In genomic region chrV:13416076-13416475, ce11 we compare ENCODE assay signal across 4 worm cellular contexts.
A peak's percentile ranks its signal among the peaks of the same experiment; 100 is the strongest.
TF ChIP-seq lines count a peak whose summit lies in the region.

No protein-coding gene starts in this region.

TF ChIP-seq in whole organism, L1 larva, 84 proteins besides CTCF, POLR2A, EP300 and RAD21:
- peak; percentile 17 for TF ChIP-seq ztf-4 (tag; optimal IDR thresholded peaks at IDR 0.05; lab: Kevin White, UChicago)
- no peak for TF ChIP-seq ces-1 (GFP tag; optimal IDR thresholded peaks at IDR 0.05; lab: Kevin White, UChicago)
- no peak for TF ChIP-seq alr-1 (tag; optimal IDR thresholded peaks at IDR 0.05; lab: Kevin White, UChicago; ENCODE audit: borderline replicate concordance)
- no peak for TF ChIP-seq nhr-19 (GFP tag; conservative IDR thresholded peaks at IDR 0.05; lab: Robert Waterston, UW)
TF ChIP-seq in whole organism, L1 larva: peak in this region for 1.

TF ChIP-seq in whole organism, L2 larva, 48 proteins besides CTCF, POLR2A, EP300 and RAD21:
- TF ChIP-seq sma-3 (GFP tag; optimal IDR thresholded peaks at IDR 0.05; lab: Kevin White, UChicago) (no peak), aly-2 (tag; optimal IDR thresholded peaks at IDR 0.05; lab: Kevin White, UChicago) (no peak), egl-27 (tag; optimal IDR thresholded peaks at IDR 0.05; lab: Kevin White, UChicago) (no peak), nhr-25 (tag; optimal IDR thresholded peaks at IDR 0.05; lab: Kevin White, UChicago) (peak; percentile 9), nhr-12 (tag; optimal IDR thresholded peaks at IDR 0.05; lab: Kevin White, UChicago) (no peak)

TF ChIP-seq in whole organism, L3 larva, 47 proteins besides CTCF, POLR2A, EP300 and RAD21:
- TF ChIP-seq ama-1 (optimal IDR thresholded peaks at IDR 0.05; lab: Kevin White, UChicago) (no peak), nhr-43 (tag; optimal IDR thresholded peaks at IDR 0.05; lab: Kevin White, UChicago; ENCODE audit: poor library complexity, severe bottlenecking) (peak; percentile 46), unc-62 (GFP tag; optimal IDR thresholded peaks at IDR 0.05; lab: Kevin White, UChicago) (no peak), ceh-16 (tag; optimal IDR thresholded peaks at IDR 0.05; lab: Kevin White, UChicago) (no peak), zag-1 (tag; optimal IDR thresholded peaks at IDR 0.05; lab: Kevin White, UChicago) (no peak), fkh-2 (tag; optimal IDR thresholded peaks at IDR 0.05; lab: Kevin White, UChicago) (no peak), ceh-9 (tag; optimal IDR thresholded peaks at IDR 0.05; lab: Kevin White, UChicago) (no peak), fos-1 (tag; optimal IDR thresholded peaks at IDR 0.05; lab: Kevin White, UChicago) (no peak), ZK546.5 (tag; optimal IDR thresholded peaks at IDR 0.05; lab: Kevin White, UChicago) (no peak), egl-27 (tag; optimal IDR thresholded peaks at IDR 0.05; lab: Kevin White, UChicago) (no peak), ztf-11 (tag; optimal IDR thresholded peaks at IDR 0.05; lab: Kevin White, UChicago) (no peak), nhr-25 (tag; optimal IDR thresholded peaks at IDR 0.05; lab: Kevin White, UChicago) (peak; percentile 4), hmg-11 (tag; optimal IDR thresholded peaks at IDR 0.05; lab: Kevin White, UChicago) (no peak), nfya-1 (tag; optimal IDR thresholded peaks at IDR 0.05; lab: Kevin White, UChicago; ENCODE audit: insufficient read depth) (no peak), pha-4 (tag; optimal IDR thresholded peaks at IDR 0.05; lab: Kevin White, UChicago) (no peak), egl-5 (tag; optimal IDR thresholded peaks at IDR 0.05; lab: Kevin White, UChicago) (no peak), ceh-28 (tag; optimal IDR thresholded peaks at IDR 0.05; lab: Kevin White, UChicago) (no peak), skn-1 (tag; optimal IDR thresholded peaks at IDR 0.05; lab: Kevin White, UChicago) (no peak), nhr-67 (tag; optimal IDR thresholded peaks at IDR 0.05; lab: Kevin White, UChicago) (no peak), daf-12 (tag; optimal IDR thresholded peaks at IDR 0.05; lab: Kevin White, UChicago) (no peak), nhr-23 (tag; optimal IDR thresholded peaks at IDR 0.05; lab: Kevin White, UChicago) (no peak), fkh-10 (GFP tag; optimal IDR thresholded peaks at IDR 0.05; lab: Kevin White, UChicago) (no peak), nhr-11 (tag; optimal IDR thresholded peaks at IDR 0.05; lab: Kevin White, UChicago) (no peak), snpc-4 (tag; optimal IDR thresholded peaks at IDR 0.05; lab: Kevin White, UChicago) (no peak), pqm-1 (tag; optimal IDR thresholded peaks at IDR 0.05; lab: Kevin White, UChicago) (no peak), aly-2 (tag; optimal IDR thresholded peaks at IDR 0.05; lab: Kevin White, UChicago) (no peak), nhr-77 (tag; optimal IDR thresholded peaks at IDR 0.05; lab: Kevin White, UChicago) (peak; percentile 79), R02D3.7 (tag; optimal IDR thresholded peaks at IDR 0.05; lab: Kevin White, UChicago) (no peak), lin-39 (tag; optimal IDR thresholded peaks at IDR 0.05; lab: Kevin White, UChicago) (no peak), nhr-237 (tag; optimal IDR thresholded peaks at IDR 0.05; lab: Kevin White, UChicago) (no peak), ztf-4 (tag; optimal IDR thresholded peaks at IDR 0.05; lab: Kevin White, UChicago) (no peak), lsy-12 (tag; optimal IDR thresholded peaks at IDR 0.05; lab: Kevin White, UChicago) (no peak), eor-1 (tag; optimal IDR thresholded peaks at IDR 0.05; lab: Kevin White, UChicago) (no peak), ceh-82 (tag; optimal IDR thresholded peaks at IDR 0.05; lab: Kevin White, UChicago) (peak; percentile 39), nhr-12 (tag; optimal IDR thresholded peaks at IDR 0.05; lab: Kevin White, UChicago) (no peak)
TF ChIP-seq in whole organism, L3 larva: peak in this region for 4.

TF ChIP-seq in whole organism, L4 larva, 104 proteins besides CTCF, POLR2A, EP300 and RAD21:
- no peak for TF ChIP-seq nhr-111 (GFP tag; optimal IDR thresholded peaks at IDR 0.05; lab: Kevin White, UChicago)
- no peak for TF ChIP-seq F26F4.8 (GFP tag; conservative IDR thresholded peaks at IDR 0.05; lab: Robert Waterston, UW)
- TF ChIP-seq aha-1 (tag; lab: Kevin White, UChicago), result peak; percentile 59
- TF ChIP-seq madf-9 (GFP tag; conservative IDR thresholded peaks at IDR 0.05; lab: Robert Waterston, UW), result no peak
- no peak for TF ChIP-seq snpc-1.2 (GFP tag; IDR thresholded peaks at IDR 0.05; lab: Robert Waterston, UW)
- no peak for TF ChIP-seq daf-12 (tag; optimal IDR thresholded peaks at IDR 0.05; lab: Kevin White, UChicago)
- no peak for TF ChIP-seq mdl-1 (tag; optimal IDR thresholded peaks at IDR 0.05; lab: Kevin White, UChicago)
- TF ChIP-seq dmd-8 (GFP tag; IDR thresholded peaks at IDR 0.05; lab: Robert Waterston, UW), result no peak
- no peak for TF ChIP-seq mep-1 (tag; optimal IDR thresholded peaks at IDR 0.05; lab: Kevin White, UChicago)
- no peak for TF ChIP-seq D1046.2 (GFP tag; IDR thresholded peaks at IDR 0.05; lab: Robert Waterston, UW)
- peak; percentile 41 for TF ChIP-seq ama-1 (optimal IDR thresholded peaks at IDR 0.05; lab: Kevin White, UChicago)
- no peak for TF ChIP-seq nhr-76 (tag; optimal IDR thresholded peaks at IDR 0.05; lab: Kevin White, UChicago)
- TF ChIP-seq hlh-30 (tag; optimal IDR thresholded peaks at IDR 0.05; lab: Kevin White, UChicago; ENCODE audit: insufficient read depth), result no peak
- TF ChIP-seq zip-11 (GFP tag; IDR thresholded peaks at IDR 0.05; lab: Robert Waterston, UW), result no peak
- TF ChIP-seq ceh-32 (tag; optimal IDR thresholded peaks at IDR 0.05; lab: Kevin White, UChicago; ENCODE audit: poor library complexity), result no peak
TF ChIP-seq in whole organism, L4 larva: peak in this region for 2.

Comparison
In these comparisons a context has a peak if more than half of its experiments do, and no peak if none do; other contexts are left out.
1. Of the 29 proteins assayed by ChIP-seq in both whole organism, L4 larva and whole organism, L1 larva: peak only in whole organism, L4 larva: aha-1 and ama-1; only in whole organism, L1 larva: none; in both: none; in neither: 27.